Worm (Caenorhabditis elegans): ENCODE data around the gene F15D4.6.

DNA sequence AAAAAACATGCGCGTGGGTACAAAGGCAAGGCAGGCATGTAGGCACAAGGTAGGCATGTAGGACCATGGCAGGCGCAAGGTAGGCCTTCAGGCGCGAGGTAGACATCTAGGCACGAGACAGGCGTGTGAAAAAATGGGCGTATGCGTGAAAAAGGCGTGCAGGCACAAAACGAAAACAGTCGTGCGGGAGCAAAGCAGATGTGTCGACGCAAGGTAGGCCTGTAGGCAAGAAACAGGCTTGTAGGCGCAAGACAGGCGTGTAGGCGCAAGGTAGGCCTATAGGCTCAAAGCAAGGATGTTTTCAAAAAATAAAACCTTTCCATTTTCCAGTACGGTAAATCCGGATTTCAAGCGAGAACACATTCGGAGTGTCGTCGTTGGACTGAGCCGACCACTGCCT is 29.7 kb downstream of the F15D4.6 start:
- TF ChIP-seq mdl-1 (tag; optimal IDR thresholded peaks at IDR 0.05) (no peak), pha-4 (GFP tag; IDR thresholded peaks at IDR 0.05) (no peak), pha-4 (tag; optimal IDR thresholded peaks at IDR 0.05) (no peak), unc-39 (tag; optimal IDR thresholded peaks at IDR 0.05) (no peak), pqm-1 (tag; optimal IDR thresholded peaks at IDR 0.05) (no peak), T20F7.1 (GFP tag; optimal IDR thresholded peaks at IDR 0.05) (no peak), nhr-41 (GFP tag; IDR thresholded peaks at IDR 0.05) (no peak), fkh-10 (GFP tag; optimal IDR thresholded peaks at IDR 0.05) (no peak), unc-62 (GFP tag; optimal IDR thresholded peaks at IDR 0.05 in 1 of 2) (no peak), unc-62 (tag; optimal IDR thresholded peaks at IDR 0.05) (no peak), mes-2 (tag; optimal IDR thresholded peaks at IDR 0.05; ENCODE audit: poor library complexity, severe bottlenecking) (no peak), nhr-237 (tag; optimal IDR thresholded peaks at IDR 0.05) (no peak), F49E8.2 (tag; optimal IDR thresholded peaks at IDR 0.05; ENCODE audit: borderline replicate concordance) (no peak), ceh-82 (tag; optimal IDR thresholded peaks at IDR 0.05) (no peak)

All from whole organism, L4 larva.